Worm (Caenorhabditis elegans) whole organism, L1 larva: Measurements from ENCODE around the gene chch-3.

Experiments
- C34B4.2 ChIP-seq: sonication (generic microtip); optimal IDR thresholded peaks from 2 replicates; lab custom pipeline; 2017; ENCODE audit warnings: mild to moderate bottlenecking, missing genetic modification characterization, missing compliant biosample characterization
- F16B12.6 ChIP-seq: fragments of 150-350 bp; optimal IDR thresholded peaks from 2 replicates; lab custom pipeline; 2014; ENCODE audit warnings: missing biosample characterization, missing genetic modification characterization
- Y116A8C.19 ChIP-seq: sonication (generic microtip); optimal IDR thresholded peaks from 2 replicates; lab custom pipeline; 2016; ENCODE audit warnings: missing compliant biosample characterization, missing genetic modification characterization, borderline replicate concordance
- aha-1 ChIP-seq: fragments of 150-350 bp; optimal IDR thresholded peaks from 2 replicates; lab custom pipeline; 2014; ENCODE audit warnings: missing biosample characterization, missing genetic modification characterization
- ama-1 ChIP-seq: fragments of 150-350 bp; optimal IDR thresholded peaks from 2 replicates; lab custom pipeline; 2014
- blmp-1 ChIP-seq: fragments of 150-350 bp; optimal IDR thresholded peaks from 2 replicates; lab custom pipeline; 2014; ENCODE audit warnings: missing biosample characterization, missing genetic modification characterization
- ceh-63 ChIP-seq: fragments of 200-800 bp; sonication (Bioruptor generic); optimal IDR thresholded peaks from 2 replicates; lab custom pipeline; 2018; ENCODE audit warnings: mild to moderate bottlenecking, missing genetic modification characterization, missing compliant biosample characterization
- ceh-8 ChIP-seq: fragments of 200-800 bp; sonication (Bioruptor generic); optimal IDR thresholded peaks from 2 replicates; lab custom pipeline; 2018; ENCODE audit warnings: mild to moderate bottlenecking, missing genetic modification characterization, moderate library complexity, missing compliant biosample characterization
- ces-1 ChIP-seq: fragments of 150-350 bp; optimal IDR thresholded peaks from 2 replicates; lab custom pipeline; 2014; ENCODE audit warnings: missing biosample characterization, missing genetic modification reagents, missing genetic modification characterization
- egl-13 ChIP-seq: sonication (generic microtip); optimal IDR thresholded peaks from 2 replicates; lab custom pipeline; 2016; ENCODE audit warnings: missing genotype, missing genetic modification reagents, missing genetic modification characterization, missing compliant biosample characterization
- elt-2 ChIP-seq: sonication (generic microtip); optimal IDR thresholded peaks from 2 replicates; lab custom pipeline; 2016; ENCODE audit warnings: missing genetic modification characterization, mild to moderate bottlenecking, inconsistent platforms, missing compliant biosample characterization, missing genetic modification reagents
- ets-5 ChIP-seq: fragments of 200-800 bp; sonication (Bioruptor generic); IDR thresholded peaks from 2 replicates; pipeline ENCODE4 v1.3.6; 2022; ENCODE audit warnings: missing genetic modification characterization, missing compliant biosample characterization
- grh-1 ChIP-seq: fragments of 200-800 bp; sonication (Bioruptor generic); IDR thresholded peaks from 2 replicates; pipeline ENCODE4 v1.3.6; 2022; ENCODE audit warnings: missing genetic modification reagents, missing genetic modification characterization, missing compliant biosample characterization
- hlh-17 ChIP-seq: fragments of 200-800 bp; sonication (Bioruptor generic); optimal IDR thresholded peaks from 2 replicates; lab custom pipeline; 2018; ENCODE audit warnings: missing genetic modification characterization, mild to moderate bottlenecking, missing compliant biosample characterization, moderate library complexity, borderline replicate concordance
- hpl-2 ChIP-seq: fragments of 150-350 bp; optimal IDR thresholded peaks from 2 replicates; lab custom pipeline; 2014; ENCODE audit warnings: missing biosample characterization, missing genetic modification reagents, missing genetic modification characterization
- irx-1 ChIP-seq: sonication (generic microtip); optimal IDR thresholded peaks from 2 replicates; lab custom pipeline; 2016; ENCODE audit warnings: missing genetic modification characterization, missing compliant biosample characterization
- lir-3 ChIP-seq: sonication (generic microtip); optimal IDR thresholded peaks from 2 replicates; lab custom pipeline; 2016; ENCODE audit warnings: mild to moderate bottlenecking, missing genetic modification characterization, moderate library complexity, missing compliant biosample characterization; ENCODE audit not compliant: poor library complexity
- lsy-2 ChIP-seq, 2 experiments: fragments of 150-350 bp; optimal IDR thresholded peaks; 2 replicates each; lab custom pipeline; 2014; ENCODE audit warnings: missing biosample characterization in 2 of 2, missing genetic modification characterization in 2 of 2
- mef-2 ChIP-seq: fragments of 150-350 bp; optimal IDR thresholded peaks from 2 replicates; lab custom pipeline; 2014; ENCODE audit warnings: missing biosample characterization, missing genetic modification characterization
- nhr-12 ChIP-seq: sonication (generic microtip); optimal IDR thresholded peaks from 2 replicates; lab custom pipeline; 2017; ENCODE audit warnings: missing biosample characterization, missing genetic modification characterization
- nhr-20 ChIP-seq: sonication (generic microtip); optimal IDR thresholded peaks from 2 replicates; lab custom pipeline; 2016; ENCODE audit warnings: mild to moderate bottlenecking, missing genetic modification characterization, missing compliant biosample characterization
- nhr-237 ChIP-seq: fragments of 150-350 bp; optimal IDR thresholded peaks from 2 replicates; lab custom pipeline; 2014; ENCODE audit warnings: missing biosample characterization, missing genetic modification characterization
- pqm-1 ChIP-seq: sonication (generic microtip); optimal IDR thresholded peaks from 3 replicates; lab custom pipeline; 2017; ENCODE audit warnings: missing biosample characterization, missing genetic modification characterization
- rnt-1 ChIP-seq: sonication (generic microtip); optimal IDR thresholded peaks from 2 replicates; lab custom pipeline; 2016; ENCODE audit warnings: mild to moderate bottlenecking, missing genetic modification characterization, moderate library complexity, missing compliant biosample characterization
- snpc-4 ChIP-seq: fragments of 150-350 bp; optimal IDR thresholded peaks from 2 replicates; lab custom pipeline; 2014; ENCODE audit warnings: missing biosample characterization, missing genetic modification characterization
- sptf-1 ChIP-seq: fragments of 150-350 bp; optimal IDR thresholded peaks from 2 replicates; lab custom pipeline; 2014; ENCODE audit warnings: missing biosample characterization, missing genetic modification characterization
- sup-37 ChIP-seq: fragments of 200-800 bp; sonication (Bioruptor generic); optimal IDR thresholded peaks from 2 replicates; lab custom pipeline; 2018; ENCODE audit warnings: mild to moderate bottlenecking, missing genetic modification characterization, missing compliant biosample characterization
- tbx-2 ChIP-seq: sonication (generic microtip); optimal IDR thresholded peaks from 2 replicates; lab custom pipeline; 2016; ENCODE audit warnings: missing genetic modification characterization, missing compliant biosample characterization
- tlp-1 ChIP-seq: fragments of 150-350 bp; optimal IDR thresholded peaks from 2 replicates; lab custom pipeline; 2014; ENCODE audit warnings: missing biosample characterization, missing genetic modification characterization
- unc-30 ChIP-seq: sonication (generic microtip); optimal IDR thresholded peaks from 2 replicates; lab custom pipeline; 2017; ENCODE audit warnings: missing biosample characterization, missing genetic modification characterization
- unc-62 ChIP-seq: fragments of 150-350 bp; optimal IDR thresholded peaks from 2 replicates; lab custom pipeline; 2014; ENCODE audit warnings: missing biosample characterization, missing genetic modification reagents, missing genetic modification characterization
- unc-86 ChIP-seq: sonication (generic microtip); optimal IDR thresholded peaks from 2 replicates; lab custom pipeline; 2016; ENCODE audit warnings: missing genetic modification characterization, missing compliant biosample characterization
- xbp-1 ChIP-seq: sonication (generic microtip); optimal IDR thresholded peaks from 2 replicates; lab custom pipeline; 2016; ENCODE audit warnings: missing genetic modification characterization, missing compliant biosample characterization
- zag-1 ChIP-seq: fragments of 150-350 bp; optimal IDR thresholded peaks from 2 replicates; lab custom pipeline; 2014; ENCODE audit warnings: missing biosample characterization, missing genetic modification characterization
- zip-4 ChIP-seq: fragments of 200-800 bp; sonication (Bioruptor generic); optimal IDR thresholded peaks from 2 replicates; lab custom pipeline; 2018; ENCODE audit warnings: mild to moderate bottlenecking, missing genetic modification characterization, moderate library complexity, missing compliant biosample characterization
- ztf-4 ChIP-seq: fragments of 150-350 bp; optimal IDR thresholded peaks from 2 replicates; lab custom pipeline; 2014; ENCODE audit warnings: missing biosample characterization, missing genetic modification characterization

The chch-3 gene

DNA sequence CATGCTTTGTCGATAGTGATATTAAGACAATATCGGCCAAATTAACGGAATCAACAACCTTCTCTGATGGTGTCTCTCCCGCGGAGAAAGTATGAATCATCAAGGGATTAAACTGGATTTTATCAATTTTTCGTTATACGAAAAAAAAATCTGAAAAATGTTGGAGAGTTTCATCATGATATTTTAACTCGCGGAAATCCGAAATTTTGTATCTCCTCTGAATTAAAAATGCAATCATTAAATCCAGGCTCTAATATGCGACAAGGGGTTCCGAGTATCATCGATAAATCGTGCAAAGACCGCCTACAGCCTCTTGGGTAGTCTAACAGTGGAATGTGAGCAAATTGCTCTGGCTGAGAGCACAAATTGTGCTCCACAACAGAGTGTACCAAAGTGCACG lies 39.7 kb upstream of the chch-3 start, which contains the start of gene C06C3.10:
Gene C06C3.10 (minus strand): TSS at position 101 of the 400 bp plus-strand sequence.
- TF ChIP-seq xbp-1 (tag; lab: Kevin White, UChicago) (no peak), mef-2 (no peak), rnt-1 (tag; lab: Kevin White, UChicago) (no peak), unc-62 (GFP tag; lab: Kevin White, UChicago) (no peak)

DNA sequence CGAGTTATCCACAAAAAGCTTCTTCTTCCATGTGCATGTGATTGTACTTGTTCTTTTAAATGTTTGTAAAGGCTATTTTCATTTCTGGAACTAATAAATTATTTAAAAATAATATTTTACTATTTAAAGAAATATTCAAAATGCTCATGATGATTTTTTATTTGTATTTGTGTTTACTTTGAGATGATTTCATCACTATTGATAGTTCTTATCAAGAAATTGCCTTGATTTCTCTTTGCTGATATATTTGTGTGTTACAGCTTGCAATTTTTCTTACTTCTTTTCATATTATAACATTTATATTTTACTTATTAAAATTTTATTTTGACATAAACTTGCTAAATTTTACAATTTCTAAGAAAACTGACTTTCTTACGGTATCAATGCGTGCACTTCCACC lies 38.6 kb upstream of the chch-3 start:
- TF ChIP-seq sptf-1 (tag; lab: Kevin White, UChicago) = no peak
- TF ChIP-seq elt-2 (tag; lab: Kevin White, UChicago) = peak; percentile 20
- TF ChIP-seq ceh-63 (GFP tag; lab: Kevin White, UChicago) = no peak
- TF ChIP-seq, all 84 proteins: peak for 1

DNA sequence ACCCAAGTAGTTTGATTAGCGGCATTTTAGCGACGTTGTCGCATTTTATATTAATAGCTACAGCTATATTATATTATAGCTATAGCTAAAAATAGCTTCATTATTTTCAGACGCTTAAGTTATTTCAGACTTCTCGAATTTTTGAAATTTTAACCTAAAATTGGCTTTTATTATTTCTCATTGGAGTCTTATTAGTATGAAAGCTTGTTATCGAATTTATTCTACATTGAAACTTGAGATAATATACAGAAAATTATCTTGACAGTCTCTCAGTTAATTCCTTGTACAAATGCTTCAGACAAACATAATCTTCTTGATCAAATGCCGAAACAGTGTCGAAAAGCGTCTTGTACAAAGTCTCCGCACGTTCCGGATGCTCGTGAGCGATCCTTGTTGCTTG lies 37.0 kb upstream of the chch-3 start, which contains the start of gene srh-48:
Gene srh-48 (plus strand): TSS at position 301 of the 400 bp plus-strand sequence.
- TF ChIP-seq pqm-1 (tag; lab: Kevin White, UChicago) (no peak), egl-13 (no peak), lsy-2 (tag; optimal IDR thresholded peaks at IDR 0.05; lab: Kevin White, UChicago) (no peak), unc-86 (tag; lab: Kevin White, UChicago) (no peak)

DNA sequence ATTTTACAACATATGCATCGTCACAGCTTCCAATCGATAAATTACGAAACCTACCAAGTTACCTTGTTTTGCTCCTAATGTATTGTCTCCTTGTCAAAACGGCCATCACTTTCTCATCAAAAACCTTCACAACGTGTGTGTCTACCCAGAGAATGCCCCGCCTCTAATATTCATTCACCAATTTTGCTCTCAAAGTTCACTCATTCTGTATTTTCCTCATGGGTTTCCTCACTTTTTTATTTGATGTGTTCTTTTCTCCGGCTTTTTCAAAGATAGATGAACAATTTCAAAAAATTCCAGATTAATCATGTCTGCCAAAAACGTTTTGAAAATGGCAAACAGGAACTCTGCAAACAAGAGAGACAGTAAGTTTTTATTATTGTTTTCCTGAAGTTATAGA lies 31.6 kb upstream of the chch-3 start, which contains the start of gene C06C3.7:
Gene C06C3.7 (plus strand): TSS at position 301 of the 400 bp plus-strand sequence.
- TF ChIP-seq ets-5 (GFP tag; lab: Robert Waterston, UW) = no peak
- no peak for TF ChIP-seq elt-2 (tag; lab: Kevin White, UChicago)
- no peak for TF ChIP-seq nhr-12 (tag; lab: Kevin White, UChicago)
- no peak for TF ChIP-seq hpl-2 (GFP tag; lab: Kevin White, UChicago)
- TF ChIP-seq zag-1 (tag; lab: Kevin White, UChicago) = no peak
- no peak for TF ChIP-seq irx-1 (tag; lab: Kevin White, UChicago)
- no peak for TF ChIP-seq xbp-1 (tag; lab: Kevin White, UChicago)
- TF ChIP-seq zip-4 (GFP tag; lab: Kevin White, UChicago) = no peak
- no peak for TF ChIP-seq grh-1 (GFP tag; lab: Robert Waterston, UW)
- no peak for TF ChIP-seq egl-13
- no peak for TF ChIP-seq F16B12.6 (tag; lab: Kevin White, UChicago)
- no peak for TF ChIP-seq sup-37 (GFP tag; lab: Kevin White, UChicago)
- TF ChIP-seq tbx-2 (tag; lab: Kevin White, UChicago) = no peak
- no peak for TF ChIP-seq lir-3 (tag; lab: Kevin White, UChicago)
- TF ChIP-seq ces-1 (GFP tag; lab: Kevin White, UChicago) = no peak
- TF ChIP-seq ztf-4 = no peak
- no peak for TF ChIP-seq tlp-1

DNA sequence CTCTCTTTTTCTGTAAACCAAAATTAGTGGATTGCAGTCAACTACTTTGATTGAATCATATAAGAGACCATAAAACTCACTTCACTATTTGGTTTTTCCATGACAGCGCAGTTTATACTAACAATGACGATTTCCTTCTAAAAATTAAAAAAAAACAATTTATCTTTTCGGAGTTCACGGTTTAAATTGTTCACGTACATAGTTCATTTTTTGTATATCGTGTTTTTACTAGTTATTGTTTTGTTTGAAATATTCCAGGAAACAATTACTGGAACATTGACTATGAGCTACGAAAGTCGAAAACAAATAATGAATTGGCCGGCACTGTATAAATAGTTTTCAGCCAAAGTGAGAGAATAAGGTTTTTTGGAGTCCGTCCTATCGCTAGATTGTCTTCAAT lies 24.1 kb upstream of the chch-3 start, which contains the start of gene lido-17:
Gene lido-17 (minus strand): TSS at position 101 of the 400 bp plus-strand sequence.
- TF ChIP-seq unc-86 (tag; lab: Kevin White, UChicago) (no peak), blmp-1 (no peak), C34B4.2 (no peak), ama-1 (lab: Kevin White, UChicago) (no peak), aha-1 (tag; lab: Kevin White, UChicago) (no peak), sup-37 (GFP tag; lab: Kevin White, UChicago) (no peak), ceh-8 (GFP tag; lab: Kevin White, UChicago) (no peak), snpc-4 (no peak), unc-30 (tag; lab: Kevin White, UChicago) (no peak), nhr-237 (tag; lab: Kevin White, UChicago) (no peak), sptf-1 (tag; lab: Kevin White, UChicago) (no peak), xbp-1 (tag; lab: Kevin White, UChicago) (no peak), hlh-17 (GFP tag; lab: Kevin White, UChicago) (no peak), nhr-20 (no peak), mef-2 (no peak), Y116A8C.19 (tag; lab: Kevin White, UChicago) (no peak)
- TF ChIP-seq, all 84 proteins: peak for 0
